Worm (Caenorhabditis elegans): ENCODE data around the gene K08H2.3.

Gene K08H2.3

DNA sequence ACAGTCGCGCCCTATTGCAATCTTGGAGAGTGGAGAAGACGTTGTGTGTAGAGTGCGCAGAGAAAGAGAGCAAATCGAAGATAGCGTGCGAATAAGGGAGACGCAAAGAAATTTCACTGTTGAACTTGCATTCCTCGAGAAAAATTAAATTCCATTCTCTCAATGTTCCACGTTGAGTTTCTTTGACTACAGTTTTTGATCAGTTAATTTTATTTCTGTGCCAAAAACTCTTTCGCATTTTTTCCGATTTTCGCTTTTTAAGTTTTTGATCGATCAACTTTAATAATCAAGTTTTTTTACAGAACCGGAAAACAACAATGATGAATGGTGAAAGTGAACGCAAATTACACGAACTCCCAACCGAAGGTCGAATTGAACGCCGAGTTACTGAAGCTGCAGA is at the start of gene K08H2.3:
Gene K08H2.3, plus strand, starts transcription at position 301 of the 400 bp plus-strand sequence.
- TF ChIP-seq ama-1 (optimal IDR thresholded peaks at IDR 0.05) (no peak), rnt-1 (tag; optimal IDR thresholded peaks at IDR 0.05) (no peak), nfya-1 (tag; optimal IDR thresholded peaks at IDR 0.05) (no peak), pqm-1 (tag; optimal IDR thresholded peaks at IDR 0.05) (no peak), pat-9 (tag; optimal IDR thresholded peaks at IDR 0.05) (no peak), gmeb-2 (tag; optimal IDR thresholded peaks at IDR 0.05) (no peak), pha-2 (tag; optimal IDR thresholded peaks at IDR 0.05) (no peak), syd-9 (tag; optimal IDR thresholded peaks at IDR 0.05) (no peak), tbx-7 (tag; optimal IDR thresholded peaks at IDR 0.05) (no peak)

DNA sequence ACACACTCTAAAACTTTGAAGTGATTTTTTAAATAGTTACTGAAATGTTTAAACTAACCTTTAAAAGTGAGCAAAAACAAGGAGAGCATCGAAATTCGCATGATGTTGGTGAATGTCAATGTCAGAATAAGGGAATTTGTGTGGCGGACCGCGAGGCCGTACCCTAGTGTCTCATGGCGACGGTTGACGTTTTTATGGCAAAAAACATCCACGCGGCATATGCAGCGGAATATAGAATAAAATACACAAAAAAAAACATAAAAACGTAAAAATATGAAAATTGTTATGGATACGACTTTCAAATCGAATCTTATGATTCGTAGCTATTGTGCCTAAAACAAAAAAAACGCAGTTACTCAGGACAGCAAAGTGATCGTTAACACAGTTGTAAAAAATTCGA is 47.3 kb upstream of the K08H2.3 start, which contains the start of gene cwp-5:
Gene cwp-5, minus strand, starts transcription at position 101 of the 400 bp plus-strand sequence.
- TF ChIP-seq C38D4.7 (GFP tag; optimal IDR thresholded peaks at IDR 0.05) (no peak), sox-4 (tag; optimal IDR thresholded peaks at IDR 0.05) (no peak), hlh-13 (GFP tag; optimal IDR thresholded peaks at IDR 0.05) (no peak), zip-5 (tag; optimal IDR thresholded peaks at IDR 0.05) (no peak), ceh-14 (tag; optimal IDR thresholded peaks at IDR 0.05) (no peak), lim-6 (tag; optimal IDR thresholded peaks at IDR 0.05) (no peak), elt-2 (tag; optimal IDR thresholded peaks at IDR 0.05) (no peak), lin-11 (tag; optimal IDR thresholded peaks at IDR 0.05) (no peak), ref-2 (tag; optimal IDR thresholded peaks at IDR 0.05) (no peak), ceh-24 (tag; optimal IDR thresholded peaks at IDR 0.05) (no peak), pros-1 (tag; optimal IDR thresholded peaks at IDR 0.05) (no peak), pha-4 (tag; optimal IDR thresholded peaks at IDR 0.05) (no peak), hlh-30 (tag; optimal IDR thresholded peaks at IDR 0.05; ENCODE audit: insufficient read depth) (no peak), mec-3 (tag; optimal IDR thresholded peaks at IDR 0.05; ENCODE audit: borderline replicate concordance) (no peak), ceh-6 (GFP tag; optimal IDR thresholded peaks at IDR 0.05) (no peak)

DNA sequence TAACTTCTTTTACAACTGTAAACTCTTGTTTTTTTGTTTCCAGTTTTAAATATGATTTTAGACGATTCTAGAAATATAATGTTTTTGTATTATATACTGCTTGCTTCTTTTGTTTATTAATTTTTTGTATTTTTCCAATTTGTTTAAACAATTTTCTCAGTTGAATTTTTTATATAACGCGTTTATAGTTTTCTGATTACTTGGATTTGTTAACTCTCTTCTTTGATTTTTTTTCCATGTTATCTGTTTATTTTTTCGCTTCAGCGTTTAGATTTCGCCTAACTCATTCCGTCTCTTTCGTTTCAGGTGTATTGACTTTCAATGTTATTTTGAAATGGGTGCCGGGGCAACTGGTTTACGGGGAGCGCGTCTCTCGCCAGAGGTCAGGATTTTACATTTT is 46.3 kb upstream of the K08H2.3 start, which contains the start of gene gpa-6:
Gene gpa-6, plus strand, starts transcription at position 301 of the 400 bp plus-strand sequence.
- TF ChIP-seq F13H6.1 (tag; optimal IDR thresholded peaks at IDR 0.05) (no peak), elt-2 (tag; optimal IDR thresholded peaks at IDR 0.05) (no peak)

DNA sequence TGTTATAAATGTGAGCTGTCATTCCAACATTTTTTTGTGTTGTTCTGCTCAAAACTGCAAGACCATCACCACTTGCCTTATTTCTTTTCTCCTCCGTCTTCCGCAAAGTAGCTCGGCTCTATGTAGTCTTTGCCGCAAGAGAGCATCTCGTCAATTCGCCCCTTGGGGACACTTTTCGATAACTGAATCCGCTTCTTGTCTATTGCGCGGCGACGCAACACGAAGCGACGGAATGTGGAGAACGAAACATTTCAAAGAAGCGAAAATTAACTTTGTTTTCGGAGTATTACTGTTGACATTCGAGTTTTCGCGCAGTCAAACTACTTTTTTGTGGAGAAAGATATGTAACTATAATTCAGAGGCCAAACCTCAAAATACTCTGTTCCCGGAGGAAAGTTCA is 39.1 kb upstream of the K08H2.3 start:
- TF ChIP-seq unc-42 (tag; optimal IDR thresholded peaks at IDR 0.05) (peak; percentile 64), dmd-4 (tag; optimal IDR thresholded peaks at IDR 0.05; ENCODE audit: borderline replicate concordance) (no peak)

DNA sequence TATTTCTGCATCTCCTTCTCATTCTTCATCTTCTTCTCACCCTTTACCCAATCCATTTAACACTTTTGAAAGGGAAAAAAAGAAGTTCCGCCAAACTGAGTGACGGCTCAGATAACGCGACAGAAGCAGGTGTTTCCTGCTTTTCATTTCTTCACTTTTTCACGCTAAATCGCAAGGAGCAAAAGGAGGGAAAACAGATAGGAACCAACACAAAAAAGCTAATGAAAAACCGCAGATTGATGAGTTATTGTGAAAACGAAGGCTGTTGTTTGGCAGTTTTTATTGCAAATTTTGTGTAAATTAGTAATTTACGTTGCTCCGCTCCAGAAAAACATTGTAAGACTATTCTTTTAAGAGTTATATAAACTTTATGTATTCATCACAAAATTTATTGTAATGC is 36.9 kb upstream of the K08H2.3 start:
- TF ChIP-seq F13H6.1 (tag; optimal IDR thresholded peaks at IDR 0.05) (no peak), ceh-48 (tag; optimal IDR thresholded peaks at IDR 0.05) (no peak), dmd-4 (tag; optimal IDR thresholded peaks at IDR 0.05; ENCODE audit: borderline replicate concordance) (no peak), hlh-30 (tag; optimal IDR thresholded peaks at IDR 0.05; ENCODE audit: insufficient read depth) (no peak), T23F11.4 (GFP tag; optimal IDR thresholded peaks at IDR 0.05) (no peak), lin-11 (tag; optimal IDR thresholded peaks at IDR 0.05) (no peak), madf-2 (tag; optimal IDR thresholded peaks at IDR 0.05) (no peak), pat-9 (tag; optimal IDR thresholded peaks at IDR 0.05) (no peak), lim-6 (tag; optimal IDR thresholded peaks at IDR 0.05) (no peak), ceh-24 (tag; optimal IDR thresholded peaks at IDR 0.05) (no peak)

DNA sequence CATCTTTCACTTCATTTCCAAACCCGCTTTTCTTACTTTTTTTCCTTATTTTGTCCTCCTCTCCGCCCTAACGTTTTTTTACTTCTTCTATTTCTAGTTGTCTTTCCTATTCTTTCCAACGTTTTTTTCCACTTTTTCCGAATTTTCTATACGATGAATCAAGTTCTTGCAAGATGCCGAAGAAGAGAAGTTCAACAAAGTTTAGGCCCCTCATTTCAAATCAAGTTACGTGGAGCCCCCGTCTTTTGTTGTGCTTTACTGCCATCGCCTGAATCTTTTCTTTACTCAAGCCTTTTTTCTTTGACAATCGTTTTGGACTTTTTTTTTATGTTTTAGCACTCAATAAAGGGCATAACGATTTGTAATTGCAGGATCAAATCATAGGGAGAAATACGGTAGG is 35.8 kb upstream of the K08H2.3 start, which contains the start of gene unc-9:
Gene unc-9, plus strand, starts transcription at position 370 of the 400 bp plus-strand sequence.
- TF ChIP-seq unc-42 (tag; optimal IDR thresholded peaks at IDR 0.05) (peak; percentile 74), ceh-30 (tag; optimal IDR thresholded peaks at IDR 0.05) (no peak), C38D4.7 (GFP tag; optimal IDR thresholded peaks at IDR 0.05) (no peak)
